Fruit fly (Drosophila melanogaster): ENCODE data around the gene MSAmiP.

The MSAmiP gene

DNA sequence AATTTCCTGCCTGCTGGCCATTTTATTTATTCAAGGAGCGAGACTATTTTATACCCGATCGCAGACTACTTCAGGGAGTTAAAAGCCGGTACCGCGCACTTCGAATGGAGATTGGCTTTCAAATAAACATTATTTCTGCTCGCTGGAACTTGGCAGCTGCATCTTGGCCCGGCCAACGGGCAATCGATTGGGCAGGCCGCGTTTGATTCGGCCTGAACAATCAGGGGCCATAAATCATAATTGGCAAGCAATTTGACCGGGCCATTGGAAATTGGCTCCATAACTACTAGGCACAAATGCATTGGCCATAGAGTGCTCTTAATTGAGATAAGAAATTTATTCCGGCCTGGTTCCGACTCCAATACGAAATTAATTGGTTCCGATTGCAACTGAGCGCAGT is at the start of gene MSAmiP:
Gene MSAmiP (minus strand): TSS at position 101 of the 400 bp plus-strand sequence.
- TF ChIP-seq cic (GFP tag; optimal IDR thresholded peaks at IDR 0.05), result no peak
- TF ChIP-seq CG1620 (GFP tag; optimal IDR thresholded peaks at IDR 0.05), result no peak
- no peak for TF ChIP-seq CG12768 (GFP tag; optimal IDR thresholded peaks at IDR 0.05)
- TF ChIP-seq Clk (GFP tag; optimal IDR thresholded peaks at IDR 0.05), result no peak
- TF ChIP-seq tj (GFP tag; optimal IDR thresholded peaks at IDR 0.05), result no peak

DNA sequence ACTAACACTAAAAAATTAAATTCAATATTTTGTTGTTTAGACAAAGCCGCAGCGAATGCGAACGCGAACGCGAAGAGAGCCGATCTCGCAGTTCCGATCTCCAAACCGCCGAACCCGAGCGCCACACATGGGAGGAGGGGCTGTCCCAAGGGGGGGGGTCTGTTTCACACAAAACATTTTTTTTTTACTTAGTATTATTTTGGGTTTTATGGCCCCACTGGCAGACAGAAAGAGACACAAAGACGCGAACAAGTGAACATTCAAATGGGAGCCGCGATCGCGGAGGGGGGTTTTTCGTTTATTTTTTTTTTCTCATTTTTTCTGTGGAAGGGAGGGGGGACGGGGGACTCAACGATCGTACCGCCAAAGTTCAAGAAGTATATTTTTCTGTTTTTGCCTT is 48.2 kb upstream of the MSAmiP start:
- no peak for TF ChIP-seq CG11617 (GFP tag; optimal IDR thresholded peaks at IDR 0.05)
- TF ChIP-seq CG1620 (GFP tag; optimal IDR thresholded peaks at IDR 0.05), result no peak
- no peak for TF ChIP-seq cic (GFP tag; optimal IDR thresholded peaks at IDR 0.05)
- TF ChIP-seq CG14711 (tag; optimal IDR thresholded peaks at IDR 0.05), result no peak
- TF ChIP-seq Mnt (GFP tag; optimal IDR thresholded peaks at IDR 0.05), result no peak
- TF ChIP-seq toe (GFP tag; optimal IDR thresholded peaks at IDR 0.05), result no peak
- no peak for TF ChIP-seq CG12768 (GFP tag; optimal IDR thresholded peaks at IDR 0.05)
- no peak for TF ChIP-seq kay (GFP tag; ENCODE audit: borderline replicate concordance)
- TF ChIP-seq Clk (GFP tag; optimal IDR thresholded peaks at IDR 0.05), result no peak
- no peak for TF ChIP-seq Crg-1 (GFP tag; optimal IDR thresholded peaks at IDR 0.05)
- no peak for TF ChIP-seq bab1 (GFP tag; optimal IDR thresholded peaks at IDR 0.05)
- TF ChIP-seq CG7101 (tag; optimal IDR thresholded peaks at IDR 0.05), result no peak
- TF ChIP-seq CG5204 (GFP tag; optimal IDR thresholded peaks at IDR 0.05), result no peak
- no peak for TF ChIP-seq CG33017 (tag; optimal IDR thresholded peaks at IDR 0.05)
- TF ChIP-seq pad (GFP tag; optimal IDR thresholded peaks at IDR 0.05), result no peak
- no peak for TF ChIP-seq cnc (optimal IDR thresholded peaks at IDR 0.05)
- TF ChIP-seq Hr96 (GFP tag; optimal IDR thresholded peaks at IDR 0.05), result no peak
- TF ChIP-seq tj (GFP tag; optimal IDR thresholded peaks at IDR 0.05), result no peak
- TF ChIP-seq CG7045 (GFP tag; optimal IDR thresholded peaks at IDR 0.05), result no peak
- TF ChIP-seq ovo (GFP tag; optimal IDR thresholded peaks at IDR 0.05), result no peak

DNA sequence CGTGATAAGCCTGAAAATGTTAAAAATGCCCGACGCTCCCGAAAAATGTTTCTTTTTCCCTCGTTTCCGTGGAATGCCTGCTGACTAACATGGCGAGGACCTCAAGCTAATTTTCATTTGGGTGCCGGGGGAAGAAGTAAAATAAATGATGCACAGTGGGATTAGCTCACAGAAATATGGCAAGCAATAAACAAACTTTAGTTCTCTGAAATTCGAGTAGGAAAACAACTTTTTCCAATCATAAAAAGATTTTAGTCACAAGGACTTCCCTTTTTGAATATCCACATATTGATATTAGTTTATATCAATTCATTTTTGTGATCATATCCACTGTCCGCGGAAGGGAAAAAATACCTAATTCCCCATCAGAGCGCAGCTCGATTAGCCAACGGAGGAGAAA is 45.2 kb upstream of the MSAmiP start:
- TF ChIP-seq CG1620 (GFP tag; optimal IDR thresholded peaks at IDR 0.05) (no peak), Clk (GFP tag; optimal IDR thresholded peaks at IDR 0.05) (no peak), Hr96 (GFP tag; optimal IDR thresholded peaks at IDR 0.05) (no peak), toe (GFP tag; optimal IDR thresholded peaks at IDR 0.05) (no peak), kay (GFP tag; ENCODE audit: borderline replicate concordance) (no peak), cic (GFP tag; optimal IDR thresholded peaks at IDR 0.05) (no peak), cnc (optimal IDR thresholded peaks at IDR 0.05) (no peak), pad (GFP tag; optimal IDR thresholded peaks at IDR 0.05) (no peak), CG14711 (tag; optimal IDR thresholded peaks at IDR 0.05) (no peak), Crg-1 (GFP tag; optimal IDR thresholded peaks at IDR 0.05) (no peak), CG33017 (tag; optimal IDR thresholded peaks at IDR 0.05) (no peak), CG7101 (tag; optimal IDR thresholded peaks at IDR 0.05) (no peak), CG5204 (GFP tag; optimal IDR thresholded peaks at IDR 0.05) (no peak), bab1 (GFP tag; optimal IDR thresholded peaks at IDR 0.05) (no peak), ovo (GFP tag; optimal IDR thresholded peaks at IDR 0.05) (no peak), CG7045 (GFP tag; optimal IDR thresholded peaks at IDR 0.05) (no peak), tj (GFP tag; optimal IDR thresholded peaks at IDR 0.05) (no peak)

DNA sequence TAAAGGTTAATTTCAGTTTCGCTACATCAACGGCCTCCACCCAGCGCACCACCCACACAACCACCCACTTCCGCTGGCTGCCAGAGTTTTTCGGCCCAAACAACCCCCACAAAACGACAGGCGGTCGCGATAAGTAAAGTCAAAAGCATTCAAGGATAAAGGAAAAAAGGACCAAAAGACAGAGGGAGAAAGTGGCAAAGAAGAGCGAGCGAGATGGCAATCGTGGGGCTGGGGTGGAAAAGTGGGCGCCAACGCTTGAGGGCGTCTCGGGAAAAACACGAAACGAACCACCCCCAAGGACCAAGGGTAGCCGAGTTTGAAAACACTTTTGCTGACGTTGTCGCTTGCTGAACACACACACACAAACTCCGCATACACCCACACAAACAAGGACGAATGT is 44.4 kb upstream of the MSAmiP start:
- TF ChIP-seq cnc (optimal IDR thresholded peaks at IDR 0.05) (no peak), ovo (GFP tag; optimal IDR thresholded peaks at IDR 0.05) (no peak), toe (GFP tag; optimal IDR thresholded peaks at IDR 0.05) (no peak), bab1 (GFP tag; optimal IDR thresholded peaks at IDR 0.05) (no peak), Hr96 (GFP tag; optimal IDR thresholded peaks at IDR 0.05) (no peak), tj (GFP tag; optimal IDR thresholded peaks at IDR 0.05) (no peak), Mnt (GFP tag; optimal IDR thresholded peaks at IDR 0.05) (no peak), kay (GFP tag; ENCODE audit: borderline replicate concordance) (no peak), Clk (GFP tag; optimal IDR thresholded peaks at IDR 0.05) (no peak), CG33017 (tag; optimal IDR thresholded peaks at IDR 0.05) (no peak), CG5204 (GFP tag; optimal IDR thresholded peaks at IDR 0.05) (no peak), CG7045 (GFP tag; optimal IDR thresholded peaks at IDR 0.05) (no peak), Crg-1 (GFP tag; optimal IDR thresholded peaks at IDR 0.05) (no peak), CG1620 (GFP tag; optimal IDR thresholded peaks at IDR 0.05) (no peak)

DNA sequence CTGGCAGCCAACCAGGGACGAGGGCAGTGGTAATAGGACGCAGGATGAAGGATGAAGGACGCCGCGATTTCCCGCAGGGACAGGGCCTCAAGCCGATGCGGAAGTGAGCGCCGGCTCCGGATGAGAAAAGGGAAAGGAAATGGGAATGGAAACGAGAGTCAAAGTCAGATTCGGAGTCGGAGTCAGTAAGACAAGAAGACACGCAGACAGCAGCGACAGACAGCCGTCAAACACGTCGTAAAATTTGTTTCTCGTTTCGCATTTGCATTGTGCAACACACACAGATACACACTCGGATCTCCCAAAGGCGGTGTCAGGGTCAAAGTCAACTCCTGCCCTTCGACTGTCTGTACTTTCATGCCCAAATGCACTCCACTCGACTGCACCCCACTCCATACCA is 40.2 kb upstream of the MSAmiP start:
- TF ChIP-seq CG5204 (GFP tag; optimal IDR thresholded peaks at IDR 0.05) (no peak), CG33017 (tag; optimal IDR thresholded peaks at IDR 0.05) (no peak), CG12768 (GFP tag; optimal IDR thresholded peaks at IDR 0.05) (no peak), kay (GFP tag; ENCODE audit: borderline replicate concordance) (no peak), CG14711 (tag; optimal IDR thresholded peaks at IDR 0.05) (no peak), cic (GFP tag; optimal IDR thresholded peaks at IDR 0.05) (no peak), Hr96 (GFP tag; optimal IDR thresholded peaks at IDR 0.05) (no peak), tj (GFP tag; optimal IDR thresholded peaks at IDR 0.05) (no peak), CG7045 (GFP tag; optimal IDR thresholded peaks at IDR 0.05) (no peak), Mnt (GFP tag; optimal IDR thresholded peaks at IDR 0.05) (no peak), CG1620 (GFP tag; optimal IDR thresholded peaks at IDR 0.05) (no peak), CG7101 (tag; optimal IDR thresholded peaks at IDR 0.05) (no peak), ovo (GFP tag; optimal IDR thresholded peaks at IDR 0.05) (no peak), toe (GFP tag; optimal IDR thresholded peaks at IDR 0.05) (no peak), bab1 (GFP tag; optimal IDR thresholded peaks at IDR 0.05) (no peak), cnc (optimal IDR thresholded peaks at IDR 0.05) (no peak), pad (GFP tag; optimal IDR thresholded peaks at IDR 0.05) (no peak), Crg-1 (GFP tag; optimal IDR thresholded peaks at IDR 0.05) (no peak), Clk (GFP tag; optimal IDR thresholded peaks at IDR 0.05) (no peak)

DNA sequence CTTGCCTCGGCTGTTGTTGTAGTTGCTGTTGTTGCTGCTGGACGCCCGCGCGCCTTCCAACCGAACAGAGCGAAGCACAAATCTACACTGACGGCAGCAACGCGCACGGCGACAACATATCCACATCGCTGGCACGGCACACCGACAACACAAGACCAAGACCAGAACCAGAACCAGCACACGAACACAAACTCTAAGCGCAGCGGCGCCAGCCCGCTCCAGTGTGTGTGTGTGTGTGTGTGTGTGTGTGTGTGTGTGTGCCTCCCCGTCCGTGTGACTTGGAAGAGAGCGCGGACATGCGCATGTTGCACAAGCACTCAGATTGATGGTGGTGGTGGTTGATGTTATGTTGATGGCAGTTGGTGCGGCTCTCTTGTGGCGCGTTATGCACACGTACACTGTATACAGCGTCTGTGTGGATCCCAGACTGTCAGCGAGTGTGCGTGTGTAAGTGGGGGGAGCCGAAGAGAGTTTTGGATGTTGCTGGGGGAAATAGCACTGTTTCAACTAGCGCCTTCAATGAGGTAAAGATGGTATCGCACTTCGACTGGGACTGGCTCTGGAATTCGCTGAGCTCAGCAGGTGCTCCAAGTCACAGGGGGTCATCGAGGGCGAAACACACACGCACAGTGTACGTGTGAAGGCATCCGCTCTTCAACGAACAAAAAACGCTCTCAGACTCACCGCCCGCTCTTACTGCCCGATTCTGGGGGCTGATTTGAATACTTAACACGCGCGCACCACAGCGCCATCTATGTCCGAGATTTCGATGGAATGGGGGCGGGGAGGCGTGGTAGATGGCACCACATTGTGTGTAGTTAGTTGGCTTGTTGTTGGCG is 38.3 kb upstream of the MSAmiP start:
- TF ChIP-seq pad (GFP tag; optimal IDR thresholded peaks at IDR 0.05), result no peak
- TF ChIP-seq cnc (optimal IDR thresholded peaks at IDR 0.05), result no peak
- no peak for TF ChIP-seq CG33017 (tag; optimal IDR thresholded peaks at IDR 0.05)
- no peak for TF ChIP-seq ovo (GFP tag; optimal IDR thresholded peaks at IDR 0.05)
- TF ChIP-seq cic (GFP tag; optimal IDR thresholded peaks at IDR 0.05), result no peak
- TF ChIP-seq CG7045 (GFP tag; optimal IDR thresholded peaks at IDR 0.05), result no peak
- TF ChIP-seq tj (GFP tag; optimal IDR thresholded peaks at IDR 0.05), result no peak
- TF ChIP-seq CG1620 (GFP tag; optimal IDR thresholded peaks at IDR 0.05), result no peak
- TF ChIP-seq CG14711 (tag; optimal IDR thresholded peaks at IDR 0.05), result no peak

All from whole organism, adult.